Fruit fly (Drosophila melanogaster): ENCODE measurements around the gene sqd.
A peak's percentile ranks its signal among the peaks of the same experiment; 100 is the strongest.

Gene sqd

dm6 chr3R:13645874-13646370, at the start of gene sqd (continued):
- TF ChIP-seq pan (optimal IDR thresholded peaks at IDR 0.05) (no peak), pan (GFP tag; optimal IDR thresholded peaks at IDR 0.05 in 1 of 2, IDR thresholded peaks at IDR 0.05 in 1 of 2) (peak in 1 of 2 experiments; percentile 14), CG18599 (GFP tag; optimal IDR thresholded peaks at IDR 0.05) (peak; percentile 62), D19B (GFP tag; optimal IDR thresholded peaks at IDR 0.05) (peak; percentile 13), CG30403 (GFP tag; optimal IDR thresholded peaks at IDR 0.05) (peak; percentile 40), CG2678 (tag; optimal IDR thresholded peaks at IDR 0.05) (peak; percentile 34), dimm (GFP tag; IDR thresholded peaks at IDR 0.05) (no peak), MTF-1 (GFP tag; optimal IDR thresholded peaks at IDR 0.05; ENCODE audit: borderline replicate concordance) (no peak), trh (GFP tag; optimal IDR thresholded peaks at IDR 0.05) (no peak), unpg (GFP tag; optimal IDR thresholded peaks at IDR 0.05) (peak; percentile 62), CG4282 (GFP tag; optimal IDR thresholded peaks at IDR 0.05) (no peak), Fer1 (GFP tag; optimal IDR thresholded peaks at IDR 0.05) (peak; percentile 30), HLHmδ (GFP tag; optimal IDR thresholded peaks at IDR 0.05) (peak; percentile 8), onecut (GFP tag; IDR thresholded peaks at IDR 0.05) (0 out of 2 replicates have a peak, but pooled peaks have one; percentile 14), Dek (tag; optimal IDR thresholded peaks at IDR 0.05) (no peak), CG7987 (GFP tag; optimal IDR thresholded peaks at IDR 0.05) (peak; percentile 32), HHEX (GFP tag; optimal IDR thresholded peaks at IDR 0.05) (peak; percentile 42), CG8924 (tag; optimal IDR thresholded peaks at IDR 0.05) (peak; percentile 36), lbe (GFP tag; optimal IDR thresholded peaks at IDR 0.05) (no peak), CG1832 (GFP tag; optimal IDR thresholded peaks at IDR 0.05) (no peak), ap (GFP tag; IDR thresholded peaks at IDR 0.05) (no peak), ewg (GFP tag; optimal IDR thresholded peaks at IDR 0.05) (peak; percentile 10), Sry-δ (GFP tag; optimal IDR thresholded peaks at IDR 0.05) (peak; percentile 47), CG32772 (GFP tag; IDR thresholded peaks at IDR 0.05) (no peak), Oli (tag; optimal IDR thresholded peaks at IDR 0.05) (peak; percentile 35), CrebB (tag; optimal IDR thresholded peaks at IDR 0.05) (peak; percentile 31), D19A (tag; optimal IDR thresholded peaks at IDR 0.05) (no peak), nom (GFP tag; optimal IDR thresholded peaks at IDR 0.05) (peak; percentile 30), PHDP (tag; optimal IDR thresholded peaks at IDR 0.05) (peak; percentile 53), Deaf1 (tag; optimal IDR thresholded peaks at IDR 0.05) (peak; percentile 17), bigmax (GFP tag; optimal IDR thresholded peaks at IDR 0.05) (peak; percentile 12), CG16813 (GFP tag; IDR thresholded peaks at IDR 0.05; ENCODE audit: partially characterized antibody) (0 out of 3 replicates have a peak, but pooled peaks have one; percentile 28), wor (GFP tag; IDR thresholded peaks at IDR 0.05) (no peak), org-1 (GFP tag; optimal IDR thresholded peaks at IDR 0.05) (no peak), CG8944 (GFP tag; optimal IDR thresholded peaks at IDR 0.05) (peak; percentile 14), CG11723 (GFP tag; optimal IDR thresholded peaks at IDR 0.05) (peak; percentile 15), MESR4 (GFP tag; optimal IDR thresholded peaks at IDR 0.05) (peak; percentile 89), HmgD (GFP tag; optimal IDR thresholded peaks at IDR 0.05) (peak; percentile 2), CG4424 (GFP tag; optimal IDR thresholded peaks at IDR 0.05) (peak; percentile 46), grau (tag; optimal IDR thresholded peaks at IDR 0.05) (peak; percentile 31), ATbp (GFP tag; optimal IDR thresholded peaks at IDR 0.05) (no peak), Lpt (GFP tag; optimal IDR thresholded peaks at IDR 0.05) (no peak), trem (tag; optimal IDR thresholded peaks at IDR 0.05) (peak; percentile 63), CG12236 (GFP tag; optimal IDR thresholded peaks at IDR 0.05) (peak; percentile 27), zen2 (GFP tag; IDR thresholded peaks at IDR 0.05; ENCODE audit: partially characterized antibody) (no peak), Camta (GFP tag; optimal IDR thresholded peaks at IDR 0.05) (peak; percentile 48), vvl (GFP tag; IDR thresholded peaks at IDR 0.05) (peak; percentile 53), CG14014 (GFP tag; IDR thresholded peaks at IDR 0.05) (0 out of 2 replicates have a peak, but pooled peaks have one; percentile 25), fd64A (GFP tag; optimal IDR thresholded peaks at IDR 0.05) (peak; percentile 11), Sox100B (GFP tag; optimal IDR thresholded peaks at IDR 0.05) (peak; percentile 32)
